Worm (Caenorhabditis elegans) whole organism, L2 larva: ENCODE results near the gene fipr-13.

Experiments used
- C34F6.9 ChIP-seq: fragments of 150-350 bp; optimal IDR thresholded peaks from 2 replicates; lab custom pipeline; 2014; ENCODE audit warnings: missing biosample characterization, missing genetic modification characterization
- F13H6.1 ChIP-seq: sonication (generic microtip); optimal IDR thresholded peaks from 2 replicates; lab custom pipeline; 2016; ENCODE audit warnings: missing genetic modification characterization, missing compliant biosample characterization
- R02D3.7 ChIP-seq: fragments of 150-350 bp; optimal IDR thresholded peaks from 2 replicates; lab custom pipeline; 2014; ENCODE audit warnings: missing biosample characterization, missing genetic modification characterization
- Y55F3AM.14 ChIP-seq: fragments of 200-800 bp; sonication (Bioruptor generic); optimal IDR thresholded peaks from 2 replicates; lab custom pipeline; 2018; ENCODE audit warnings: mild to moderate bottlenecking, missing genetic modification characterization, missing compliant biosample characterization
- ZK546.5 ChIP-seq: sonication (generic microtip); optimal IDR thresholded peaks from 2 replicates; lab custom pipeline; 2017; ENCODE audit warnings: missing biosample characterization, missing genetic modification characterization
- alr-1 ChIP-seq: fragments of 150-350 bp; optimal IDR thresholded peaks from 2 replicates; lab custom pipeline; 2014; ENCODE audit warnings: missing biosample characterization, missing genetic modification characterization
- aly-2 ChIP-seq: fragments of 150-350 bp; optimal IDR thresholded peaks from 2 replicates; lab custom pipeline; 2014; ENCODE audit warnings: missing biosample characterization, missing genetic modification characterization
- ama-1 ChIP-seq: fragments of 150-350 bp; optimal IDR thresholded peaks from 2 replicates; lab custom pipeline; 2018; ENCODE audit warnings: inconsistent platforms
- blmp-1 ChIP-seq: sonication (generic microtip); optimal IDR thresholded peaks from 2 replicates; lab custom pipeline; 2017; ENCODE audit warnings: missing genetic modification characterization, mild to moderate bottlenecking, missing compliant biosample characterization, antibody characterized with exemption, moderate library complexity; ENCODE audit not compliant: insufficient read depth
- ceh-16 ChIP-seq: fragments of 150-350 bp; optimal IDR thresholded peaks from 2 replicates; lab custom pipeline; 2014; ENCODE audit warnings: missing biosample characterization, missing genetic modification characterization
- ceh-82 ChIP-seq: fragments of 150-350 bp; optimal IDR thresholded peaks from 2 replicates; lab custom pipeline; 2014; ENCODE audit warnings: missing biosample characterization, missing genetic modification characterization
- crh-2 ChIP-seq: sonication (generic microtip); optimal IDR thresholded peaks from 2 replicates; lab custom pipeline; 2017; ENCODE audit warnings: missing biosample characterization, missing genetic modification characterization
- dmd-4 ChIP-seq: sonication (generic microtip); optimal IDR thresholded peaks from 2 replicates; lab custom pipeline; 2017; ENCODE audit warnings: missing biosample characterization, missing genetic modification characterization
- egl-27 ChIP-seq: sonication (generic microtip); optimal IDR thresholded peaks from 3 replicates; lab custom pipeline; 2017; ENCODE audit warnings: missing biosample characterization, missing genetic modification reagents, missing genetic modification characterization
- elt-1 ChIP-seq: fragments of 150-350 bp; optimal IDR thresholded peaks from 2 replicates; lab custom pipeline; 2014; ENCODE audit warnings: missing biosample characterization, missing genetic modification characterization
- elt-3 ChIP-seq: sonication (generic microtip); optimal IDR thresholded peaks from 2 replicates; lab custom pipeline; 2017; ENCODE audit warnings: missing biosample characterization, missing genetic modification characterization
- fos-1 ChIP-seq: fragments of 150-350 bp; optimal IDR thresholded peaks from 2 replicates; lab custom pipeline; 2014; ENCODE audit warnings: missing biosample characterization, missing genetic modification characterization
- gmeb-1 ChIP-seq: fragments of 150-350 bp; optimal IDR thresholded peaks from 2 replicates; lab custom pipeline; 2014; ENCODE audit warnings: missing biosample characterization, missing genetic modification characterization
- lin-11 ChIP-seq: fragments of 150-350 bp; sonication (generic microtip); optimal IDR thresholded peaks from 2 replicates; lab custom pipeline; 2014; ENCODE audit warnings: missing biosample characterization, missing genetic modification characterization, inconsistent platforms, mixed read lengths
- lin-13 ChIP-seq: fragments of 150-350 bp; optimal IDR thresholded peaks from 2 replicates; lab custom pipeline; 2014; ENCODE audit warnings: missing biosample characterization, missing genetic modification reagents, missing genetic modification characterization
- lin-39 ChIP-seq: fragments of 150-350 bp; optimal IDR thresholded peaks from 2 replicates; lab custom pipeline; 2014; ENCODE audit warnings: missing biosample characterization, missing genetic modification reagents, missing genetic modification characterization
- lsy-2 ChIP-seq, 2 experiments: fragments of 150-350 bp in 1 of 2; sonication (generic microtip) in 1 of 2; optimal IDR thresholded peaks; 2 replicates each; lab custom pipeline; 2014 to 2017; ENCODE audit warnings: missing biosample characterization in 2 of 2, missing genetic modification characterization in 2 of 2
- mab-5 ChIP-seq: fragments of 150-350 bp; optimal IDR thresholded peaks from 2 replicates; lab custom pipeline; 2014; ENCODE audit warnings: missing biosample characterization, missing genetic modification characterization
- mbf-1 ChIP-seq: sonication (generic microtip); optimal IDR thresholded peaks from 2 replicates; lab custom pipeline; 2017; ENCODE audit warnings: missing biosample characterization, missing genetic modification characterization
- mdl-1 ChIP-seq, 2 experiments: fragments of 150-350 bp in 1 of 2; sonication (generic microtip) in 1 of 2; optimal IDR thresholded peaks; 2 replicates each; lab custom pipeline; 2017; ENCODE audit warnings: missing biosample characterization in 2 of 2, missing genetic modification characterization in 2 of 2
- nhr-10 ChIP-seq: sonication (generic microtip); optimal IDR thresholded peaks from 2 replicates; lab custom pipeline; 2017; ENCODE audit warnings: missing biosample characterization, missing genetic modification characterization
- nhr-11 ChIP-seq: fragments of 150-350 bp; optimal IDR thresholded peaks from 2 replicates; lab custom pipeline; 2014; ENCODE audit warnings: missing biosample characterization, missing genetic modification characterization
- nhr-12 ChIP-seq: fragments of 150-350 bp; optimal IDR thresholded peaks from 2 replicates; lab custom pipeline; 2014; ENCODE audit warnings: missing biosample characterization, missing genetic modification characterization
- nhr-129 ChIP-seq: fragments of 150-350 bp; optimal IDR thresholded peaks from 2 replicates; lab custom pipeline; 2014; ENCODE audit warnings: missing biosample characterization, missing genetic modification characterization
- nhr-21 ChIP-seq: fragments of 150-350 bp; optimal IDR thresholded peaks from 2 replicates; lab custom pipeline; 2014; ENCODE audit warnings: missing biosample characterization, missing genetic modification characterization
- nhr-23 ChIP-seq: fragments of 150-350 bp; optimal IDR thresholded peaks from 2 replicates; lab custom pipeline; 2014; ENCODE audit warnings: missing biosample characterization, missing genetic modification reagents, missing genetic modification characterization
- nhr-237 ChIP-seq: fragments of 150-350 bp; optimal IDR thresholded peaks from 2 replicates; lab custom pipeline; 2014; ENCODE audit warnings: missing biosample characterization, missing genetic modification characterization
- nhr-25 ChIP-seq: fragments of 150-350 bp; sonication (generic microtip); optimal IDR thresholded peaks from 3 replicates; lab custom pipeline; 2014; ENCODE audit warnings: missing biosample characterization, missing genetic modification characterization
- nhr-6 ChIP-seq: fragments of 150-350 bp; optimal IDR thresholded peaks from 2 replicates; lab custom pipeline; 2014; ENCODE audit warnings: missing biosample characterization, missing genetic modification characterization
- nhr-77 ChIP-seq: fragments of 150-350 bp; optimal IDR thresholded peaks from 2 replicates; lab custom pipeline; 2014; ENCODE audit warnings: missing biosample characterization, missing genetic modification characterization
- sem-4 ChIP-seq: fragments of 150-350 bp; optimal IDR thresholded peaks from 2 replicates; lab custom pipeline; 2014; ENCODE audit warnings: missing biosample characterization, missing genetic modification reagents, missing genetic modification characterization
- skn-1 ChIP-seq: sonication (generic microtip); optimal IDR thresholded peaks from 2 replicates; lab custom pipeline; 2017; ENCODE audit warnings: missing biosample characterization, missing genetic modification characterization
- sma-3 ChIP-seq: sonication (generic microtip); optimal IDR thresholded peaks from 2 replicates; lab custom pipeline; 2016; ENCODE audit warnings: missing genetic modification reagents, missing genetic modification characterization, missing compliant biosample characterization
- sma-9 ChIP-seq, 2 experiments: fragments of 150-350 bp in 1 of 2; sonication (generic microtip) in 1 of 2; optimal IDR thresholded peaks; 2 replicates each; lab custom pipeline; 2014 to 2016; ENCODE audit warnings: missing genetic modification characterization in 2 of 2, mild to moderate bottlenecking in 1 of 2, missing biosample characterization in 1 of 2, missing compliant biosample characterization in 1 of 2, missing genetic modification reagents in 1 of 2, moderate library complexity in 1 of 2
- snpc-4 ChIP-seq: fragments of 150-350 bp; optimal IDR thresholded peaks from 2 replicates; lab custom pipeline; 2014; ENCODE audit warnings: missing biosample characterization, missing genetic modification characterization
- unc-39 ChIP-seq: fragments of 150-350 bp; optimal IDR thresholded peaks from 2 replicates; lab custom pipeline; 2014; ENCODE audit warnings: missing biosample characterization, missing genetic modification characterization
- unc-55 ChIP-seq: fragments of 150-350 bp; sonication (generic microtip); optimal IDR thresholded peaks from 3 replicates; lab custom pipeline; 2014; ENCODE audit warnings: missing biosample characterization, missing genetic modification reagents, missing genetic modification characterization
- unc-62 ChIP-seq: fragments of 150-350 bp; optimal IDR thresholded peaks from 2 replicates; lab custom pipeline; 2014; ENCODE audit warnings: missing biosample characterization, missing genetic modification reagents, missing genetic modification characterization
- zag-1 ChIP-seq: fragments of 150-350 bp; optimal IDR thresholded peaks from 2 replicates; lab custom pipeline; 2014; ENCODE audit warnings: missing biosample characterization, missing genetic modification characterization
- ztf-1 ChIP-seq: fragments of 200-800 bp; sonication (Bioruptor generic); conservative IDR thresholded peaks from 2 replicates; pipeline ENCODE4 v1.3.6; 2022; ENCODE audit warnings: missing genetic modification characterization, missing compliant biosample characterization
- ztf-4 ChIP-seq: fragments of 150-350 bp; optimal IDR thresholded peaks from 2 replicates; lab custom pipeline; 2014; ENCODE audit warnings: missing biosample characterization, missing genetic modification characterization

Gene fipr-13

ce11 chrV:10039837-10040236 lies 24.5 kb upstream of the fipr-13 start (continued):
- peak; percentile 6 for TF ChIP-seq blmp-1

- TF ChIP-seq nhr-77 (tag; lab: Kevin White, UChicago) (no peak), dmd-4 (tag; lab: Kevin White, UChicago) (no peak), nhr-129 (peak; percentile 67), lin-11 (tag; lab: Kevin White, UChicago) (no peak), mbf-1 (no peak), aly-2 (tag; lab: Kevin White, UChicago) (no peak), alr-1 (tag; lab: Kevin White, UChicago) (no peak), skn-1 (tag; lab: Kevin White, UChicago) (no peak), unc-55 (peak; percentile 65), nhr-6 (tag; lab: Kevin White, UChicago) (peak; percentile 42), mab-5 (no peak), C34F6.9 (tag; lab: Kevin White, UChicago) (peak; percentile 52), nhr-11 (no peak), snpc-4 (tag; lab: Kevin White, UChicago) (peak; percentile 2), nhr-237 (tag; lab: Kevin White, UChicago) (no peak), ZK546.5 (no peak), unc-62 (GFP tag; lab: Kevin White, UChicago) (no peak), Y55F3AM.14 (GFP tag; lab: Kevin White, UChicago) (no peak), lsy-2 (tag; optimal IDR thresholded peaks at IDR 0.05; lab: Kevin White, UChicago) (peak; percentile 17 to 64), ztf-1 (no peak), nhr-23 (tag; lab: Kevin White, UChicago) (no peak), ceh-16 (tag; lab: Kevin White, UChicago) (no peak), nhr-10 (tag; lab: Kevin White, UChicago) (no peak), crh-2 (tag; lab: Kevin White, UChicago) (peak; percentile 24), nhr-25 (no peak), ama-1 (lab: Kevin White, UChicago) (no peak), elt-1 (no peak), sma-9 (GFP tag; optimal IDR thresholded peaks at IDR 0.05; lab: Kevin White, UChicago) (peak; percentile 3), sma-9 (tag; optimal IDR thresholded peaks at IDR 0.05; lab: Kevin White, UChicago) (no peak), F13H6.1 (tag; lab: Kevin White, UChicago) (peak; percentile 47), lin-13 (no peak), nhr-12 (tag; lab: Kevin White, UChicago) (no peak), egl-27 (tag; lab: Kevin White, UChicago) (no peak), lin-39 (no peak), ztf-4 (tag; lab: Kevin White, UChicago) (no peak), mdl-1 (tag; optimal IDR thresholded peaks at IDR 0.05; lab: Kevin White, UChicago) (peak in 1 of 2 experiments; percentile 29), blmp-1 (peak; percentile 31), R02D3.7 (no peak), fos-1 (tag; lab: Kevin White, UChicago) (no peak), elt-3 (no peak), zag-1 (no peak), sma-3 (GFP tag; lab: Kevin White, UChicago) (no peak), sem-4 (tag; lab: Kevin White, UChicago) (peak; percentile 28)
Measured at ce11 chrV:10041484-10041883, 22.8 kb upstream of the fipr-13 start.

- TF ChIP-seq unc-62 (GFP tag; lab: Kevin White, UChicago) (no peak), nhr-237 (tag; lab: Kevin White, UChicago) (no peak), sma-9 (GFP tag; optimal IDR thresholded peaks at IDR 0.05; lab: Kevin White, UChicago) (peak; percentile 95), sma-9 (tag; optimal IDR thresholded peaks at IDR 0.05; lab: Kevin White, UChicago) (no peak), dmd-4 (tag; lab: Kevin White, UChicago) (no peak), ztf-4 (tag; lab: Kevin White, UChicago) (no peak), C34F6.9 (tag; lab: Kevin White, UChicago) (peak; percentile 84), zag-1 (peak; percentile 28), lin-11 (tag; lab: Kevin White, UChicago) (peak; percentile 27), nhr-10 (tag; lab: Kevin White, UChicago) (peak; percentile 8), nhr-11 (no peak), mab-5 (peak; percentile 36), unc-39 (tag; lab: Kevin White, UChicago) (no peak), unc-55 (peak; percentile 74), Y55F3AM.14 (GFP tag; lab: Kevin White, UChicago) (no peak), elt-1 (no peak), sem-4 (tag; lab: Kevin White, UChicago) (peak; percentile 4), nhr-25 (peak; percentile 3), nhr-21 (tag; lab: Kevin White, UChicago) (peak; percentile 39), nhr-6 (tag; lab: Kevin White, UChicago) (peak; percentile 23), ama-1 (lab: Kevin White, UChicago) (no peak), R02D3.7 (no peak), ZK546.5 (no peak), ztf-1 (no peak), elt-3 (no peak), lin-13 (peak; percentile 40), ceh-82 (no peak), lsy-2 (tag; optimal IDR thresholded peaks at IDR 0.05; lab: Kevin White, UChicago) (peak; percentile 89 to 98), gmeb-1 (tag; lab: Kevin White, UChicago) (peak; percentile 42), nhr-77 (tag; lab: Kevin White, UChicago) (no peak), crh-2 (tag; lab: Kevin White, UChicago) (peak; percentile 81), F13H6.1 (tag; lab: Kevin White, UChicago) (peak; percentile 80), skn-1 (tag; lab: Kevin White, UChicago) (no peak), lin-39 (no peak), alr-1 (tag; lab: Kevin White, UChicago) (no peak), blmp-1 (no peak), mdl-1 (tag; optimal IDR thresholded peaks at IDR 0.05; lab: Kevin White, UChicago) (peak in 1 of 2 experiments; percentile 71)
Measured at ce11 chrV:10042254-10042653, 22.1 kb upstream of the fipr-13 start.
